Worm (Caenorhabditis elegans) whole organism, midembryonic: ENCODE data around the gene seb-3.

Experiments used
- T22C8.4 ChIP-seq: fragments of 200-800 bp; sonication (Bioruptor generic); IDR thresholded peaks from 2 replicates; pipeline ENCODE4 v1.3.6; 2022; ENCODE audit warnings: missing genetic modification characterization, missing compliant biosample characterization
- cog-1 ChIP-seq: sonication (generic microtip); optimal IDR thresholded peaks from 2 replicates; lab custom pipeline; 2016; ENCODE audit warnings: missing genetic modification characterization, missing compliant biosample characterization
- flt-1 ChIP-seq: fragments of 200-800 bp; sonication (Bioruptor generic); IDR thresholded peaks from 2 replicates; pipeline ENCODE4 v1.3.6; 2022; ENCODE audit warnings: missing genetic modification characterization, missing compliant biosample characterization
- klf-2 ChIP-seq: fragments of 200-800 bp; sonication (Bioruptor generic); conservative IDR thresholded peaks from 2 replicates; pipeline ENCODE4 v1.3.6; 2022; ENCODE audit warnings: missing genetic modification reagents, missing genetic modification characterization, missing compliant biosample characterization
- med-1 ChIP-seq: sonication (generic microtip); optimal IDR thresholded peaks from 2 replicates; lab custom pipeline; 2017; ENCODE audit warnings: missing genetic modification characterization, mild to moderate bottlenecking, missing compliant biosample characterization, antibody characterized with exemption, missing genetic modification reagents; ENCODE audit not compliant: insufficient read depth
- ref-1 ChIP-seq: fragments of 200-800 bp; sonication (Bioruptor generic); conservative IDR thresholded peaks from 2 replicates; pipeline ENCODE4 v1.3.6; 2022; ENCODE audit warnings: missing genetic modification reagents, missing genetic modification characterization, missing compliant biosample characterization
- tab-1 ChIP-seq: fragments of 200-800 bp; sonication (Bioruptor generic); IDR thresholded peaks from 2 replicates; pipeline ENCODE4 v1.3.6; 2022; ENCODE audit warnings: missing genetic modification characterization, missing compliant biosample characterization
- ztf-23 ChIP-seq: fragments of 200-800 bp; sonication (Bioruptor generic); IDR thresholded peaks from 2 replicates; pipeline ENCODE4 v1.3.6; 2022; ENCODE audit warnings: missing genetic modification reagents, missing genetic modification characterization, missing compliant biosample characterization
- ztf-29 ChIP-seq: fragments of 200-800 bp; sonication (Bioruptor generic); IDR thresholded peaks from 2 replicates; pipeline ENCODE4 v1.3.6; 2022; ENCODE audit warnings: missing genetic modification reagents, missing genetic modification characterization, missing compliant biosample characterization

The seb-3 gene

ce11 chrX:15026008-15026407 lies at the start of gene seb-3:
TSS of gene seb-3 (plus strand) at chrX:15026308.
- no peak for TF ChIP-seq klf-2
- no peak for TF ChIP-seq ztf-23 (GFP tag; lab: Robert Waterston, UW)
- TF ChIP-seq tab-1 (GFP tag; lab: Robert Waterston, UW) = no peak
- TF ChIP-seq T22C8.4 (GFP tag; lab: Robert Waterston, UW) = no peak
- TF ChIP-seq med-1 = no peak
- no peak for TF ChIP-seq cog-1
- no peak for TF ChIP-seq flt-1 (GFP tag; lab: Robert Waterston, UW)
- TF ChIP-seq ztf-29 (GFP tag; lab: Robert Waterston, UW) = no peak
- TF ChIP-seq ref-1 (GFP tag; lab: Robert Waterston, UW) = no peak

- TF ChIP-seq cog-1 = no peak
- TF ChIP-seq ref-1 (GFP tag; lab: Robert Waterston, UW) = no peak
- TF ChIP-seq klf-2 = no peak
- no peak for TF ChIP-seq T22C8.4 (GFP tag; lab: Robert Waterston, UW)
- TF ChIP-seq med-1 = no peak
- TF ChIP-seq flt-1 (GFP tag; lab: Robert Waterston, UW) = no peak
- no peak for TF ChIP-seq ztf-29 (GFP tag; lab: Robert Waterston, UW)
- no peak for TF ChIP-seq tab-1 (GFP tag; lab: Robert Waterston, UW)
- no peak for TF ChIP-seq ztf-23 (GFP tag; lab: Robert Waterston, UW)
These were observed 49.1 kb upstream of the seb-3 start for ce11 chrX:14976840-14977534.

- TF ChIP-seq tab-1 (GFP tag; lab: Robert Waterston, UW) = no peak
- TF ChIP-seq cog-1 = no peak
- TF ChIP-seq med-1 = no peak
- TF ChIP-seq ztf-29 (GFP tag; lab: Robert Waterston, UW) = no peak
- no peak for TF ChIP-seq ztf-23 (GFP tag; lab: Robert Waterston, UW)
- no peak for TF ChIP-seq klf-2
- no peak for TF ChIP-seq ref-1 (GFP tag; lab: Robert Waterston, UW)
- TF ChIP-seq T22C8.4 (GFP tag; lab: Robert Waterston, UW) = no peak
- TF ChIP-seq flt-1 (GFP tag; lab: Robert Waterston, UW) = no peak
These were observed 47.4 kb upstream of the seb-3 start for ce11 chrX:14978756-14979155.

- no peak for TF ChIP-seq T22C8.4 (GFP tag; lab: Robert Waterston, UW)
- TF ChIP-seq cog-1 = no peak
- no peak for TF ChIP-seq med-1
- TF ChIP-seq flt-1 (GFP tag; lab: Robert Waterston, UW) = no peak
- no peak for TF ChIP-seq ztf-23 (GFP tag; lab: Robert Waterston, UW)
- TF ChIP-seq ztf-29 (GFP tag; lab: Robert Waterston, UW) = no peak
- TF ChIP-seq tab-1 (GFP tag; lab: Robert Waterston, UW) = no peak
- no peak for TF ChIP-seq klf-2
- no peak for TF ChIP-seq ref-1 (GFP tag; lab: Robert Waterston, UW)
These were observed 46.7 kb upstream of the seb-3 start, which contains the start of gene emre-1 for ce11 chrX:14979388-14979787. TSS of gene emre-1 (plus strand) at chrX:14979688.

- TF ChIP-seq med-1 (no peak), ztf-23 (GFP tag; lab: Robert Waterston, UW) (no peak), ref-1 (GFP tag; lab: Robert Waterston, UW) (no peak), ztf-29 (GFP tag; lab: Robert Waterston, UW) (no peak), tab-1 (GFP tag; lab: Robert Waterston, UW) (no peak), flt-1 (GFP tag; lab: Robert Waterston, UW) (no peak), T22C8.4 (GFP tag; lab: Robert Waterston, UW) (no peak), cog-1 (no peak), klf-2 (no peak)
These were observed 43.6 kb upstream of the seb-3 start, which contains the start of gene plp-2 for ce11 chrX:14982525-14982924. TSS of gene plp-2 (minus strand) at chrX:14982804.

ce11 chrX:14983274-14983673 lies 42.8 kb upstream of the seb-3 start, which contains the start of gene rbg-1:
TSS of gene rbg-1 (plus strand) at chrX:14983533.
- TF ChIP-seq flt-1 (GFP tag; lab: Robert Waterston, UW) = peak; percentile 25; the same call in 1 of the 2 replicates
- no peak for TF ChIP-seq ztf-29 (GFP tag; lab: Robert Waterston, UW)
- TF ChIP-seq T22C8.4 (GFP tag; lab: Robert Waterston, UW) = peak; percentile 75

ce11 chrX:14988160-14988559 lies 37.9 kb upstream of the seb-3 start:
- no peak for TF ChIP-seq ztf-29 (GFP tag; lab: Robert Waterston, UW)
- TF ChIP-seq T22C8.4 (GFP tag; lab: Robert Waterston, UW) = no peak
- no peak for TF ChIP-seq klf-2
- TF ChIP-seq ztf-23 (GFP tag; lab: Robert Waterston, UW) = no peak
- no peak for TF ChIP-seq tab-1 (GFP tag; lab: Robert Waterston, UW)
- TF ChIP-seq ref-1 (GFP tag; lab: Robert Waterston, UW) = no peak
- no peak for TF ChIP-seq med-1
- TF ChIP-seq flt-1 (GFP tag; lab: Robert Waterston, UW) = no peak
- no peak for TF ChIP-seq cog-1

ce11 chrX:14991280-14991679 lies 34.8 kb upstream of the seb-3 start, which contains the start of gene iglr-1:
TSS of gene iglr-1 (minus strand) at chrX:14991380.
- TF ChIP-seq tab-1 (GFP tag; lab: Robert Waterston, UW) (no peak), ztf-23 (GFP tag; lab: Robert Waterston, UW) (no peak), T22C8.4 (GFP tag; lab: Robert Waterston, UW) (no peak), ztf-29 (GFP tag; lab: Robert Waterston, UW) (no peak), flt-1 (GFP tag; lab: Robert Waterston, UW) (no peak), cog-1 (no peak), ref-1 (GFP tag; lab: Robert Waterston, UW) (no peak), med-1 (no peak), klf-2 (no peak)

ce11 chrX:14993744-14994143 lies 32.4 kb upstream of the seb-3 start:
- TF ChIP-seq tab-1 (GFP tag; lab: Robert Waterston, UW) (no peak), T22C8.4 (GFP tag; lab: Robert Waterston, UW) (no peak), flt-1 (GFP tag; lab: Robert Waterston, UW) (no peak), ztf-23 (GFP tag; lab: Robert Waterston, UW) (no peak), klf-2 (no peak), cog-1 (no peak), ztf-29 (GFP tag; lab: Robert Waterston, UW) (no peak), med-1 (no peak), ref-1 (GFP tag; lab: Robert Waterston, UW) (no peak)
